Worm (Caenorhabditis elegans) whole organism, L4 larva: ENCODE data around the gene Y67A10A.3.

ENCODE experiments used
- D1046.2 ChIP-seq: fragments of 200-800 bp; sonication (Bioruptor generic); IDR thresholded peaks from 2 replicates; pipeline ENCODE4 v1.3.6; 2022; ENCODE audit warnings: missing genetic modification characterization, missing compliant biosample characterization
- F26F4.8 ChIP-seq: fragments of 200-800 bp; sonication (Bioruptor generic); conservative IDR thresholded peaks from 2 replicates; pipeline ENCODE4 v1.3.6; 2022; ENCODE audit warnings: missing genetic modification characterization, missing compliant biosample characterization
- T20F7.1 ChIP-seq: fragments of 200-800 bp; sonication (Bioruptor generic); optimal IDR thresholded peaks from 2 replicates; lab custom pipeline; 2018; ENCODE audit warnings: mild to moderate bottlenecking, missing genetic modification characterization, missing compliant biosample characterization
- Y48G9A.11 ChIP-seq: fragments of 200-800 bp; sonication (Bioruptor generic); IDR thresholded peaks from 2 replicates; pipeline ENCODE4 v1.3.6; 2022; ENCODE audit warnings: missing genetic modification reagents, missing genetic modification characterization, missing compliant biosample characterization
- Y5F2A.4 ChIP-seq: fragments of 200-800 bp; sonication (Bioruptor generic); optimal IDR thresholded peaks from 2 replicates; lab custom pipeline; 2018; ENCODE audit warnings: mild to moderate bottlenecking, missing genetic modification characterization, missing compliant biosample characterization
- Y75B8A.6 ChIP-seq: fragments of 200-800 bp; sonication (Bioruptor generic); IDR thresholded peaks from 2 replicates; pipeline ENCODE4 v1.3.6; 2022; ENCODE audit warnings: missing genetic modification reagents, missing genetic modification characterization, missing compliant biosample characterization
- aha-1 ChIP-seq: fragments of 150-350 bp; peaks from one replicate; lab custom pipeline; 2014; ENCODE audit warnings: missing biosample characterization, missing genetic modification characterization
- aly-2 ChIP-seq: sonication (generic microtip); optimal IDR thresholded peaks from 2 replicates; lab custom pipeline; 2018; ENCODE audit warnings: missing biosample characterization, missing genetic modification characterization
- ama-1 ChIP-seq: fragments of 150-350 bp; optimal IDR thresholded peaks from 2 replicates; lab custom pipeline; 2014; ENCODE audit warnings: inconsistent platforms, mixed read lengths
- arid-1 ChIP-seq: fragments of 200-800 bp; sonication (Bioruptor generic); conservative IDR thresholded peaks from 2 replicates; pipeline ENCODE4 v1.3.6; 2022; ENCODE audit warnings: missing genetic modification reagents, missing genetic modification characterization, missing compliant biosample characterization
- attf-4 ChIP-seq: sonication (generic microtip); optimal IDR thresholded peaks from 3 replicates; lab custom pipeline; 2017; ENCODE audit warnings: missing biosample characterization, missing genetic modification characterization
- ceh-44 ChIP-seq: fragments of 200-800 bp; sonication (Bioruptor generic); IDR thresholded peaks from 2 replicates; pipeline ENCODE4 v1.3.6; 2022; ENCODE audit warnings: missing genetic modification reagents, missing genetic modification characterization, missing compliant biosample characterization
- ceh-62 ChIP-seq: sonication (generic microtip); optimal IDR thresholded peaks from 2 replicates; lab custom pipeline; 2017; ENCODE audit warnings: missing biosample characterization, missing genetic modification characterization
- ces-1 ChIP-seq: fragments of 150-350 bp; sonication (generic microtip); optimal IDR thresholded peaks from 4 replicates; lab custom pipeline; 2014; ENCODE audit warnings: missing biosample characterization, missing genetic modification reagents, missing genetic modification characterization
- ctbp-1 ChIP-seq: fragments of 200-800 bp; sonication (Bioruptor generic); IDR thresholded peaks from 2 replicates; pipeline ENCODE4 v1.3.6; 2022; ENCODE audit warnings: missing genetic modification reagents, missing genetic modification characterization, missing compliant biosample characterization
- daf-12 ChIP-seq: fragments of 150-350 bp; optimal IDR thresholded peaks from 2 replicates; lab custom pipeline; 2014; ENCODE audit warnings: missing biosample characterization, missing genetic modification reagents, missing genetic modification characterization
- daf-16 ChIP-seq, 3 experiments: sonication (generic microtip); optimal IDR thresholded peaks; 2 replicates each; lab custom pipeline; 2016 to 2017; ENCODE audit warnings: missing genetic modification characterization in 3 of 3, missing genetic modification reagents in 3 of 3, mild to moderate bottlenecking in 2 of 3, missing compliant biosample characterization in 2 of 3, missing biosample characterization in 1 of 3, moderate library complexity in 1 of 3
- daf-8 ChIP-seq: fragments of 200-800 bp; sonication (Bioruptor generic); IDR thresholded peaks from 2 replicates; pipeline ENCODE4 v1.3.6; 2022; ENCODE audit warnings: missing genetic modification characterization, missing compliant biosample characterization
- dmd-8 ChIP-seq: fragments of 200-800 bp; sonication (Bioruptor generic); IDR thresholded peaks from 2 replicates; pipeline ENCODE4 v1.3.6; 2022; ENCODE audit warnings: missing genetic modification characterization, missing compliant biosample characterization
- dve-1 ChIP-seq: sonication (generic microtip); optimal IDR thresholded peaks from 2 replicates; lab custom pipeline; 2017; ENCODE audit warnings: antibody characterized with exemption, mild to moderate bottlenecking, missing genetic modification characterization, missing compliant biosample characterization; ENCODE audit not compliant: insufficient read depth
- egl-27 ChIP-seq: sonication (generic microtip); optimal IDR thresholded peaks from 3 replicates; lab custom pipeline; 2017; ENCODE audit warnings: missing biosample characterization, missing genetic modification reagents, missing genetic modification characterization
- fkh-10 ChIP-seq: fragments of 150-350 bp; optimal IDR thresholded peaks from 2 replicates; lab custom pipeline; 2014; ENCODE audit warnings: missing biosample characterization, missing genetic modification reagents, missing genetic modification characterization
- fos-1 ChIP-seq: fragments of 150-350 bp; optimal IDR thresholded peaks from 2 replicates; lab custom pipeline; 2014; ENCODE audit warnings: missing biosample characterization, missing genetic modification characterization
- hlh-11 ChIP-seq: fragments of 200-800 bp; sonication (Bioruptor generic); optimal IDR thresholded peaks from 2 replicates; lab custom pipeline; 2018; ENCODE audit warnings: mild to moderate bottlenecking, missing genetic modification characterization, missing compliant biosample characterization
- hmg-1.1 ChIP-seq: fragments of 200-800 bp; sonication (Bioruptor generic); IDR thresholded peaks from 2 replicates; pipeline ENCODE4 v1.3.6; 2022; ENCODE audit warnings: missing genetic modification reagents, missing genetic modification characterization, missing compliant biosample characterization
- lim-7 ChIP-seq: fragments of 200-800 bp; sonication (Bioruptor generic); IDR thresholded peaks from 2 replicates; pipeline ENCODE4 v1.3.6; 2022; ENCODE audit warnings: missing genetic modification characterization, missing compliant biosample characterization
- lin-1 ChIP-seq: fragments of 200-800 bp; sonication (Bioruptor generic); IDR thresholded peaks from 2 replicates; pipeline ENCODE4 v1.3.6; 2022; ENCODE audit warnings: missing genetic modification reagents, missing genetic modification characterization, missing compliant biosample characterization
- lin-13 ChIP-seq: fragments of 150-350 bp; optimal IDR thresholded peaks from 2 replicates; lab custom pipeline; 2014; ENCODE audit warnings: missing biosample characterization, missing genetic modification reagents, missing genetic modification characterization
- lin-39 ChIP-seq: fragments of 150-350 bp; optimal IDR thresholded peaks from 2 replicates; lab custom pipeline; 2014; ENCODE audit warnings: missing biosample characterization, missing genetic modification reagents, missing genetic modification characterization
- lir-3 ChIP-seq: sonication (generic microtip); optimal IDR thresholded peaks from 2 replicates; lab custom pipeline; 2016; ENCODE audit warnings: mild to moderate bottlenecking, missing genetic modification characterization, missing compliant biosample characterization
- mxl-3 ChIP-seq: fragments of 200-800 bp; sonication (Bioruptor generic); optimal IDR thresholded peaks from 2 replicates; lab custom pipeline; 2018; ENCODE audit warnings: mild to moderate bottlenecking, missing genetic modification characterization, missing compliant biosample characterization
- nhr-10 ChIP-seq: fragments of 150-350 bp; optimal IDR thresholded peaks from 2 replicates; lab custom pipeline; 2014; ENCODE audit warnings: missing biosample characterization, missing genetic modification characterization
- nhr-237 ChIP-seq: sonication (generic microtip); optimal IDR thresholded peaks from 2 replicates; lab custom pipeline; 2017; ENCODE audit warnings: missing biosample characterization, missing genetic modification characterization
- nhr-28 ChIP-seq: fragments of 150-350 bp; optimal IDR thresholded peaks from 2 replicates; lab custom pipeline; 2014; ENCODE audit warnings: missing biosample characterization, missing genetic modification characterization
- nhr-48 ChIP-seq: sonication (generic microtip); optimal IDR thresholded peaks from 2 replicates; lab custom pipeline; 2016; ENCODE audit warnings: mild to moderate bottlenecking, missing genetic modification characterization, missing compliant biosample characterization
- nhr-6 ChIP-seq: fragments of 150-350 bp; optimal IDR thresholded peaks from 2 replicates; lab custom pipeline; 2014; ENCODE audit warnings: missing biosample characterization, missing genetic modification characterization
- nhr-76 ChIP-seq: fragments of 150-350 bp; optimal IDR thresholded peaks from 2 replicates; lab custom pipeline; 2014; ENCODE audit warnings: missing biosample characterization, missing genetic modification characterization
- php-3 ChIP-seq: fragments of 200-800 bp; sonication (Bioruptor generic); IDR thresholded peaks from 2 replicates; pipeline ENCODE4 v1.3.6; 2022; ENCODE audit warnings: missing genetic modification reagents, missing genetic modification characterization, missing compliant biosample characterization
- pqm-1 ChIP-seq: sonication (generic microtip); optimal IDR thresholded peaks from 2 replicates; lab custom pipeline; 2017; ENCODE audit warnings: missing biosample characterization, missing genetic modification characterization
- rbr-2 ChIP-seq: sonication (generic microtip); optimal IDR thresholded peaks from 2 replicates; lab custom pipeline; 2016; ENCODE audit warnings: missing genotype, missing genetic modification characterization, missing compliant biosample characterization
- sdz-12 ChIP-seq: fragments of 200-800 bp; sonication (Bioruptor generic); optimal IDR thresholded peaks from 2 replicates; lab custom pipeline; 2018; ENCODE audit warnings: mild to moderate bottlenecking, missing genetic modification characterization, missing compliant biosample characterization
- skn-1 ChIP-seq: fragments of 150-350 bp; optimal IDR thresholded peaks from 2 replicates; lab custom pipeline; 2014; ENCODE audit warnings: missing biosample characterization, missing genetic modification characterization
- snpc-1.2 ChIP-seq: fragments of 200-800 bp; sonication (Bioruptor generic); IDR thresholded peaks from 2 replicates; pipeline ENCODE4 v1.3.6; 2022; ENCODE audit warnings: missing genetic modification reagents, missing genetic modification characterization, missing compliant biosample characterization
- snpc-4 ChIP-seq: fragments of 150-350 bp; optimal IDR thresholded peaks from 2 replicates; lab custom pipeline; 2014; ENCODE audit warnings: missing biosample characterization, missing genetic modification characterization
- spr-1 ChIP-seq: sonication (generic microtip); optimal IDR thresholded peaks from 2 replicates; lab custom pipeline; 2016; ENCODE audit warnings: mild to moderate bottlenecking, missing genetic modification characterization, missing compliant biosample characterization
- tra-1 ChIP-seq: fragments of 200-800 bp; sonication (Bioruptor generic); IDR thresholded peaks from 2 replicates; pipeline ENCODE4 v1.3.6; 2022; ENCODE audit warnings: missing genetic modification reagents, missing genetic modification characterization, missing compliant biosample characterization
- unc-130 ChIP-seq: sonication (generic microtip); optimal IDR thresholded peaks from 2 replicates; lab custom pipeline; 2016; ENCODE audit warnings: missing genetic modification reagents, missing genetic modification characterization, missing compliant biosample characterization
- vab-7 ChIP-seq: fragments of 200-800 bp; sonication (Bioruptor generic); IDR thresholded peaks from 2 replicates; pipeline ENCODE4 v1.3.6; 2022; ENCODE audit warnings: missing genetic modification reagents, missing genetic modification characterization, missing compliant biosample characterization
- zfp-2 ChIP-seq: sonication (generic microtip); optimal IDR thresholded peaks from 2 replicates; lab custom pipeline; 2016; ENCODE audit warnings: mild to moderate bottlenecking, missing genetic modification characterization, missing compliant biosample characterization
- zip-2 ChIP-seq: fragments of 150-350 bp; optimal IDR thresholded peaks from 2 replicates; lab custom pipeline; 2014; ENCODE audit warnings: missing biosample characterization, missing genetic modification characterization
- ztf-11 ChIP-seq: fragments of 150-350 bp; optimal IDR thresholded peaks from 2 replicates; lab custom pipeline; 2014; ENCODE audit warnings: missing biosample characterization, missing genetic modification characterization
- ztf-7 ChIP-seq: fragments of 150-350 bp; optimal IDR thresholded peaks from 2 replicates; lab custom pipeline; 2014; ENCODE audit warnings: missing biosample characterization, missing genetic modification characterization

Gene Y67A10A.3

ce11 chrIV:14326694-14327298, 7.5 kb downstream of the Y67A10A.3 start (continued):
- TF ChIP-seq tra-1 (GFP tag; lab: Robert Waterston, UW) (no peak; the same call in 1 of the 2 replicates), nhr-237 (tag; lab: Kevin White, UChicago) (no peak), lim-7 (GFP tag; lab: Robert Waterston, UW) (no peak), Y75B8A.6 (GFP tag; lab: Robert Waterston, UW) (no peak), zfp-2 (no peak), snpc-4 (tag; lab: Kevin White, UChicago) (peak; percentile 89), vab-7 (GFP tag; lab: Robert Waterston, UW) (peak; percentile 43; the same call in 1 of the 2 replicates), nhr-48 (peak; percentile 75), Y5F2A.4 (GFP tag; lab: Kevin White, UChicago) (peak; percentile 44), php-3 (peak; percentile 71; the same call in 1 of the 2 replicates), daf-12 (tag; lab: Kevin White, UChicago) (no peak), F26F4.8 (GFP tag; lab: Robert Waterston, UW) (no peak), fkh-10 (GFP tag; lab: Kevin White, UChicago) (no peak), daf-16 (GFP tag; optimal IDR thresholded peaks at IDR 0.05; lab: Kevin White, UChicago) (peak; percentile 75 to 81), daf-16 (tag; optimal IDR thresholded peaks at IDR 0.05; lab: Kevin White, UChicago) (peak; percentile 67), snpc-1.2 (peak; percentile 100), aly-2 (tag; lab: Kevin White, UChicago) (no peak), nhr-10 (no peak), arid-1 (GFP tag; lab: Robert Waterston, UW) (peak; percentile 85), Y48G9A.11 (GFP tag; lab: Robert Waterston, UW) (peak; percentile 70), ztf-11 (tag; lab: Kevin White, UChicago) (no peak), mxl-3 (peak; percentile 87), ceh-44 (GFP tag; lab: Robert Waterston, UW) (no peak), lir-3 (no peak), ceh-62 (tag; lab: Kevin White, UChicago) (no peak), rbr-2 (tag; lab: Kevin White, UChicago) (peak; percentile 77), nhr-76 (tag; lab: Kevin White, UChicago) (no peak), skn-1 (tag; lab: Kevin White, UChicago) (no peak), ama-1 (lab: Kevin White, UChicago) (no peak), hlh-11 (tag; lab: Kevin White, UChicago) (peak; percentile 96), dve-1 (tag; lab: Kevin White, UChicago) (no peak), sdz-12 (GFP tag; lab: Kevin White, UChicago) (no peak), zip-2 (tag; lab: Kevin White, UChicago) (no peak), ces-1 (GFP tag; lab: Kevin White, UChicago) (no peak), daf-8 (no peak), D1046.2 (GFP tag; lab: Robert Waterston, UW) (no peak), egl-27 (tag; lab: Kevin White, UChicago) (no peak), dmd-8 (GFP tag; lab: Robert Waterston, UW) (peak; percentile 69; the same call in 1 of the 2 replicates), hmg-1.1 (peak; percentile 67; the same call in 1 of the 2 replicates), aha-1 (tag; lab: Kevin White, UChicago) (peak; percentile 77), lin-39 (no peak), attf-4 (tag; lab: Kevin White, UChicago) (no peak), lin-1 (GFP tag; lab: Robert Waterston, UW) (peak; percentile 57; the same call in 1 of the 2 replicates), nhr-6 (tag; lab: Kevin White, UChicago) (no peak), pqm-1 (no peak), unc-130 (GFP tag; lab: Kevin White, UChicago) (peak; percentile 44), spr-1 (tag; lab: Kevin White, UChicago) (peak; percentile 72), lin-13 (GFP tag; lab: Kevin White, UChicago) (peak; percentile 64), ctbp-1 (GFP tag; lab: Robert Waterston, UW) (no peak), ztf-7 (tag; lab: Kevin White, UChicago) (no peak), fos-1 (tag; lab: Kevin White, UChicago) (no peak), nhr-28 (tag; lab: Kevin White, UChicago) (no peak), T20F7.1 (no peak)
